Worm (Caenorhabditis elegans) whole organism, midembryonic: ENCODE data around the gene mam-6.

Experiments used
- T22C8.4 ChIP-seq: fragments of 200-800 bp; sonication (Bioruptor generic); IDR thresholded peaks from 2 replicates; pipeline ENCODE4 v1.3.6; 2022; ENCODE audit warnings: missing genetic modification characterization, missing compliant biosample characterization
- cog-1 ChIP-seq: sonication (generic microtip); optimal IDR thresholded peaks from 2 replicates; lab custom pipeline; 2016; ENCODE audit warnings: missing genetic modification characterization, missing compliant biosample characterization
- flt-1 ChIP-seq: fragments of 200-800 bp; sonication (Bioruptor generic); IDR thresholded peaks from 2 replicates; pipeline ENCODE4 v1.3.6; 2022; ENCODE audit warnings: missing genetic modification characterization, missing compliant biosample characterization
- klf-2 ChIP-seq: fragments of 200-800 bp; sonication (Bioruptor generic); conservative IDR thresholded peaks from 2 replicates; pipeline ENCODE4 v1.3.6; 2022; ENCODE audit warnings: missing genetic modification reagents, missing genetic modification characterization, missing compliant biosample characterization
- med-1 ChIP-seq: sonication (generic microtip); optimal IDR thresholded peaks from 2 replicates; lab custom pipeline; 2017; ENCODE audit warnings: missing genetic modification characterization, mild to moderate bottlenecking, missing compliant biosample characterization, antibody characterized with exemption, missing genetic modification reagents; ENCODE audit not compliant: insufficient read depth
- ref-1 ChIP-seq: fragments of 200-800 bp; sonication (Bioruptor generic); conservative IDR thresholded peaks from 2 replicates; pipeline ENCODE4 v1.3.6; 2022; ENCODE audit warnings: missing genetic modification reagents, missing genetic modification characterization, missing compliant biosample characterization
- tab-1 ChIP-seq: fragments of 200-800 bp; sonication (Bioruptor generic); IDR thresholded peaks from 2 replicates; pipeline ENCODE4 v1.3.6; 2022; ENCODE audit warnings: missing genetic modification characterization, missing compliant biosample characterization
- ztf-23 ChIP-seq: fragments of 200-800 bp; sonication (Bioruptor generic); IDR thresholded peaks from 2 replicates; pipeline ENCODE4 v1.3.6; 2022; ENCODE audit warnings: missing genetic modification reagents, missing genetic modification characterization, missing compliant biosample characterization
- ztf-29 ChIP-seq: fragments of 200-800 bp; sonication (Bioruptor generic); IDR thresholded peaks from 2 replicates; pipeline ENCODE4 v1.3.6; 2022; ENCODE audit warnings: missing genetic modification reagents, missing genetic modification characterization, missing compliant biosample characterization

Gene mam-6

DNA sequence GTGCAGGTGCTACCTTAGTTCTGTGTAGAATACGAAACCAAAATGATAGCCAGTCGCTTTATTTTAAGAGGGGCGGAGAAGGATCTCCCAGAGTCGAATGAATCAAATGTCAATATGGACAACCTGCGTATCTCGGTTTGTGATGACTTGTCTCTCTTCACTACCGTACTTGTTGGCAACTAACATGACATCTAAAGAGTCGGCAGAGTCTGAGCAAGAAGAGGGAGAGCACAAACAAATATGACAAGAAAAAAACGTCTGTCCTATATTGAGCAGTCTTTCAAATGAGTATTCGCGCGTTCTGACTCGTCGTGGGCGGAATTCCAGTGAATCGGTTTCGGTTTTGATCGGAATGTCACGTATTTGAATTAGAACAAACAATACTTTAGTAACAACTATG, 25.8 kb upstream of the mam-6 start, which contains the start of gene F09B12.7:
TSS of gene F09B12.7 (minus strand) at position 101 of the 400 bp plus-strand sequence.
- TF ChIP-seq klf-2 (GFP tag; lab: Robert Waterston, UW) = no peak
- TF ChIP-seq T22C8.4 (GFP tag; lab: Robert Waterston, UW) = no peak
- TF ChIP-seq cog-1 (tag; lab: Kevin White, UChicago) = no peak
- no peak for TF ChIP-seq ztf-29 (GFP tag; lab: Robert Waterston, UW)
- TF ChIP-seq tab-1 (GFP tag; lab: Robert Waterston, UW) = no peak
- no peak for TF ChIP-seq flt-1 (GFP tag; lab: Robert Waterston, UW)
- TF ChIP-seq med-1 = no peak
- no peak for TF ChIP-seq ztf-23 (GFP tag; lab: Robert Waterston, UW)
- TF ChIP-seq ref-1 (GFP tag; lab: Robert Waterston, UW) = no peak

DNA sequence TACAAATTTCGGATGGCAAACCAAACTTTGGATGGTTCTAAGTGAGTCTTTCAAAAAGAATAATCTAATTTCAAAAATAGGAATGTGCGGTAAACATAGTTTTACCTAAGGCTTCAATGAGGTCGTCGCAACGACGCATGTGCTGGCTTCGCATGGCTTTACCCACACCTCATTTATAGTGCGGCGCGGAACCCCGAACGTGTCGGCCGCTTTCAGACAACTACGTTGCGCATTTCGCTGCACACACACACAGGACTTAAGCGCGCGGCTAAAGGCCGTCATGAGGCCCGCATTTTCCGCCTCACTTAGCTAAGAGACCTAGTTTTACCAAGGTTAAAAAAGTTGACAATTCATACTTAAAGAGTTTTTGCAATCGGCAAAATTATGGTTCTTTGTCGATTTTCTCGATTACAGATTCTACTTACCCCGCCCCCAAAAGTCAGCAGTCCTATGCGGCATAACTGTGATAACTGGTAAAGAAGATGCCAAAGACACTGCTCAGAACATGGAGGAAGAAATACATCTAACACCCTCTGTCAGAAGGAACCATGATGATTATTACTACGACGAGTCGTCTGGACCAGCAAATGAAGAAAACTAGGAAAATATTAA, 23.7 kb upstream of the mam-6 start:
- TF ChIP-seq ztf-29 (GFP tag; lab: Robert Waterston, UW) (no peak), tab-1 (GFP tag; lab: Robert Waterston, UW) (0 out of 2 replicates have a peak, but pooled peaks have one; percentile 46), cog-1 (tag; lab: Kevin White, UChicago) (no peak)

DNA sequence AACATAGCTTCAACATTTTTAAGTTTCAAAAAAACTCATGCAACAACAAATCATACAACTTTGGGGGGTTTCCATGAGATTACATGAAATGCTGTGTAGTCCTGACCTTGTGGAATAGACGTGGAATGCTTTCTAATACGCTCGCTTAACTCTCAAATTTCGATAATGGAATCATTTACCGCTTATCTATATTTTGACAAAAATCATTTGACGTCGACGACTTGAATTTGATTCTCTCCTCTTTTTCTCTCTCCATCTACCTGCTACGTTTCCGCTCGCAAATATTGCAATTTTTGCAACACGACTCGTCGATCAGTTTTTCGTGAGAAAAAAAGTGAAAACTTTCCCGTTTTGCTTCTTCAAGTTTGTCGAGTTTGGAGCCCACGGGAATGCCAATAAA, 20.0 kb upstream of the mam-6 start, which contains the start of gene flr-4:
TSS of gene flr-4 (plus strand) at position 275 of the 400 bp plus-strand sequence.
- TF ChIP-seq ztf-23 (GFP tag; lab: Robert Waterston, UW) (no peak), cog-1 (tag; lab: Kevin White, UChicago) (no peak), T22C8.4 (GFP tag; lab: Robert Waterston, UW) (no peak), ztf-29 (GFP tag; lab: Robert Waterston, UW) (no peak), ref-1 (GFP tag; lab: Robert Waterston, UW) (no peak), tab-1 (GFP tag; lab: Robert Waterston, UW) (no peak), med-1 (no peak), klf-2 (GFP tag; lab: Robert Waterston, UW) (no peak), flt-1 (GFP tag; lab: Robert Waterston, UW) (no peak)

DNA sequence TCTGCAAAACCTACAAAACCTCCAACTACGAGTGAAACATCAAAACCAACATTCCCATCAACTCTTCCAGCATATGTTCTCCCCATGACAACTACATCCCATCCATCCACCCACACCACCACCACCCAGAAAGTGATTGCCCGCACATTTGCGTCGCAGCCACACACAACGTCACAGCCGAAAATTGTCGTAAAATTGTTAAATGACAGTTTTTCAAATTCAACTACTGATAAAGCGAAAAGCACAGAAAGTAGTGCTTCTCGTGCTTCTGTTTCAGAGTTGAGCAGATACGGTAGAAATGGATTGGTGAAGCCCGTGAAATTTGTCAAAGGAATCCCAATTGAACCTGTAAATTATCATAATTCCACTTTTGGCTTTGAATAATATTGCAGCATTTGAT, 18.6 kb upstream of the mam-6 start:
- TF ChIP-seq cog-1 (tag; lab: Kevin White, UChicago) (no peak), T22C8.4 (GFP tag; lab: Robert Waterston, UW) (no peak)

DNA sequence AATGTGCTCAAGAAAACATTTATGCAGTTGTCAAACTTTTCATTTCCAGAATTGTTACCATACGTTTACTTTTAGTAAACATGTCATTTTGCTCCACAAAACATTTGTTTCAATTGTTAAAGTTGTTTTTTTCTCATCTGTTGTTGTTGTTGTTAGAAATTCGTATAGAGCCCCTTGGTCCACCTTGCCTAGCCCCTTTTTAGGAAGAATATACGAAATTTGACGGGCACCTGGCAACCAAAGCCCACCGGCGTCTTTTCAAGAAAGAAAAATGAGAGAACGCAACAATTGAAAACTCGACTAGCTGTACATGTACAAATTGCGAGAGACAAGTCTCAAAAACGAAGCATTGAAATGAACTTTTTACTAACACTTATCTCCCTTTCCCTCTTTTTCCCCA, 15.3 kb upstream of the mam-6 start, which contains the start of gene F09B12.5:
TSS of gene F09B12.5 (plus strand) at position 301 of the 400 bp plus-strand sequence.
- TF ChIP-seq cog-1 (tag; lab: Kevin White, UChicago) (no peak), med-1 (no peak), T22C8.4 (GFP tag; lab: Robert Waterston, UW) (no peak), flt-1 (GFP tag; lab: Robert Waterston, UW) (no peak), ref-1 (GFP tag; lab: Robert Waterston, UW) (no peak), tab-1 (GFP tag; lab: Robert Waterston, UW) (no peak), ztf-23 (GFP tag; lab: Robert Waterston, UW) (no peak), ztf-29 (GFP tag; lab: Robert Waterston, UW) (no peak), klf-2 (GFP tag; lab: Robert Waterston, UW) (no peak)

DNA sequence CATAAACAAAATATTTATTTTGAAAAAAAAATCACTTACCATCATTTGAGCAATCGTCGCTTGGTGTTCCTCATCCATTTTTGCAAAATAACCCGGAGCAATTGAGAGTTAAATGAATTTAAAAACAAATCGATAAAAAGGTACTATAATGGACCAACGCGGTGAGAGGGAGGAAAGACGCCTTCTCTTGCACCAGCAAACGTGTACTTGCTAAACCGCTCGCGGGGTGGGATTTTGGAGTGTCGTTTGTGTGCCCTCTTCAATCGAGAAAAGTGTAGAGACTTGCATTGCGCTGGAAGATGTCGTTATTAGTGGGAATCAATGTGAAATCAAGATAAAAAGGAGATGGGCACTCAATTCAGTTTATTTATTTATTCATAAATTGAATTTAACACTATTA, 14.7 kb upstream of the mam-6 start, which contains the start of gene H40L08.1:
TSS of gene H40L08.1 (minus strand) at position 292 of the 400 bp plus-strand sequence.
- TF ChIP-seq ztf-29 (GFP tag; lab: Robert Waterston, UW) = no peak
- no peak for TF ChIP-seq ztf-23 (GFP tag; lab: Robert Waterston, UW)
- TF ChIP-seq cog-1 (tag; lab: Kevin White, UChicago) = no peak
- TF ChIP-seq klf-2 (GFP tag; lab: Robert Waterston, UW) = no peak
- TF ChIP-seq T22C8.4 (GFP tag; lab: Robert Waterston, UW) = no peak
- no peak for TF ChIP-seq flt-1 (GFP tag; lab: Robert Waterston, UW)
- no peak for TF ChIP-seq med-1
- no peak for TF ChIP-seq ref-1 (GFP tag; lab: Robert Waterston, UW)
- no peak for TF ChIP-seq tab-1 (GFP tag; lab: Robert Waterston, UW)

DNA sequence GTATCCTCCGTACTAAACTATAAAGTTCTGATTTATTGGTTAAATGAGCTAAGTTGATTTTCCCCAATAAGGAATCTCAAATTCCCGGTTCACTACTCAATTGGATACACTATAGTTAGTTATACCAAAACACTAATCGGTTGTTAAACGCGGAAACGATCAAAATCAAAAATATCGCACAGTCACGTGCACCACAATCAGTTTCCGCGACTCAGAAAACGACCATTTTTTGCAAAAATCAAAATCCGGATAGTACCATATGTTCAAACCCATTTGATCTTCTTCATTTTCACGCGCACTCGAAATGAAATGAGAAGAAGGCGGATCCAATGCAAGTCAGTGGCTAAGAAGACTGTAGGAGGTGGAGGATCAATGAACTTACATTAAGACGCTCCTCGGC, 12.3 kb upstream of the mam-6 start:
- no peak for TF ChIP-seq ref-1 (GFP tag; lab: Robert Waterston, UW)
- no peak for TF ChIP-seq ztf-29 (GFP tag; lab: Robert Waterston, UW)
- TF ChIP-seq med-1 = no peak
- TF ChIP-seq flt-1 (GFP tag; lab: Robert Waterston, UW) = no peak
- no peak for TF ChIP-seq ztf-23 (GFP tag; lab: Robert Waterston, UW)
- no peak for TF ChIP-seq T22C8.4 (GFP tag; lab: Robert Waterston, UW)
- no peak for TF ChIP-seq cog-1 (tag; lab: Kevin White, UChicago)
- TF ChIP-seq klf-2 (GFP tag; lab: Robert Waterston, UW) = no peak
- TF ChIP-seq tab-1 (GFP tag; lab: Robert Waterston, UW) = no peak

DNA sequence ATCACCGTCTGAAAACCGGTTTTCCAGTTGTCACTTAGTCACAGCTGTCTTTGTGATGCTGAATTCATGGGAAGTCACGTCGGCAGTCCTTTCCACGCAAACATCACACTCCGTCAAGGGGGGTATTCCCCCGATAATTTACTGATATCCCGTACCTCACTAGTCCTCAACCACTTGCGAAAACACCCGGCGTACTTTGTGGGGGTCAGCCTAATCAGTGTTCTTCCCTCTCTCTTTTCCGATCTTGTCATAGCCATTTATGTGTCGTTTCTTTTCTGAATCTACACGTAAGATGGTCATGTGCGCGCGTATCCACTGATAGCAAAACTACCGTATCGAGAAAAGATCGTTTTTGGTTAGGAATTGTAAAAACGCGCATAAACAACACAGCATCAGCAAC, 10.3 kb upstream of the mam-6 start:
- TF ChIP-seq flt-1 (GFP tag; lab: Robert Waterston, UW) (no peak), klf-2 (GFP tag; lab: Robert Waterston, UW) (no peak), T22C8.4 (GFP tag; lab: Robert Waterston, UW) (no peak), ref-1 (GFP tag; lab: Robert Waterston, UW) (no peak), ztf-29 (GFP tag; lab: Robert Waterston, UW) (no peak), cog-1 (tag; lab: Kevin White, UChicago) (no peak), tab-1 (GFP tag; lab: Robert Waterston, UW) (no peak), ztf-23 (GFP tag; lab: Robert Waterston, UW) (no peak), med-1 (no peak)

DNA sequence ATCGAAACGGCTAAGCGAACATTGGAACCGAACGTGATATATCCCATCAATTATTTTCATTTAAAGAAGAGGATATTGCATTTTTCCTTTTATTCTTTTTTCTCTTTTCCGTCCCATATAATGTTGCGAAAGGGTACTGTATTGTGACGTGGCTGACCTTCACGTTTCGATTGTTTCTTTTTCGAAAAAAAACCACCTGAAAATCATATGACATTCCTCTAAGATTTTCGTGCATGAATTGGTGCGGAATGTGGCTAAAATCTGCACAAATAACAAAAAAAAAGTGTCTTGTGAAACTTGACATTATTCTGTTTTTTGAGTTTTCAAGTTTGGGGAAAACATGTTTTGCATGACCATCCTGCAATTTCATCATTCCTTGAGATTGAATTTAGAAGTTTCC, 9.1 kb upstream of the mam-6 start:
- no peak for TF ChIP-seq ztf-23 (GFP tag; lab: Robert Waterston, UW)
- TF ChIP-seq tab-1 (GFP tag; lab: Robert Waterston, UW) = no peak
- no peak for TF ChIP-seq ref-1 (GFP tag; lab: Robert Waterston, UW)
- no peak for TF ChIP-seq T22C8.4 (GFP tag; lab: Robert Waterston, UW)
- no peak for TF ChIP-seq ztf-29 (GFP tag; lab: Robert Waterston, UW)
- no peak for TF ChIP-seq med-1
- no peak for TF ChIP-seq flt-1 (GFP tag; lab: Robert Waterston, UW)
- TF ChIP-seq cog-1 (tag; lab: Kevin White, UChicago) = no peak
- no peak for TF ChIP-seq klf-2 (GFP tag; lab: Robert Waterston, UW)
